Worm (Caenorhabditis elegans) whole organism, L2 larva: ENCODE measurements around the gene smgl-2.

Source experiments
- C34F6.9 ChIP-seq: fragments of 150-350 bp; optimal IDR thresholded peaks from 2 replicates; lab custom pipeline; 2014; ENCODE audit warnings: missing biosample characterization, missing genetic modification characterization
- F13H6.1 ChIP-seq: sonication (generic microtip); optimal IDR thresholded peaks from 2 replicates; lab custom pipeline; 2016; ENCODE audit warnings: missing genetic modification characterization, missing compliant biosample characterization
- R02D3.7 ChIP-seq: fragments of 150-350 bp; optimal IDR thresholded peaks from 2 replicates; lab custom pipeline; 2014; ENCODE audit warnings: missing biosample characterization, missing genetic modification characterization
- Y55F3AM.14 ChIP-seq: fragments of 200-800 bp; sonication (Bioruptor generic); optimal IDR thresholded peaks from 2 replicates; lab custom pipeline; 2018; ENCODE audit warnings: mild to moderate bottlenecking, missing genetic modification characterization, missing compliant biosample characterization
- ZK546.5 ChIP-seq: sonication (generic microtip); optimal IDR thresholded peaks from 2 replicates; lab custom pipeline; 2017; ENCODE audit warnings: missing biosample characterization, missing genetic modification characterization
- alr-1 ChIP-seq: fragments of 150-350 bp; optimal IDR thresholded peaks from 2 replicates; lab custom pipeline; 2014; ENCODE audit warnings: missing biosample characterization, missing genetic modification characterization
- aly-2 ChIP-seq: fragments of 150-350 bp; optimal IDR thresholded peaks from 2 replicates; lab custom pipeline; 2014; ENCODE audit warnings: missing biosample characterization, missing genetic modification characterization
- ama-1 ChIP-seq: fragments of 150-350 bp; optimal IDR thresholded peaks from 2 replicates; lab custom pipeline; 2018; ENCODE audit warnings: inconsistent platforms
- blmp-1 ChIP-seq: sonication (generic microtip); optimal IDR thresholded peaks from 2 replicates; lab custom pipeline; 2017; ENCODE audit warnings: missing genetic modification characterization, mild to moderate bottlenecking, missing compliant biosample characterization, antibody characterized with exemption, moderate library complexity; ENCODE audit not compliant: insufficient read depth
- ceh-82 ChIP-seq: fragments of 150-350 bp; optimal IDR thresholded peaks from 2 replicates; lab custom pipeline; 2014; ENCODE audit warnings: missing biosample characterization, missing genetic modification characterization
- crh-2 ChIP-seq: sonication (generic microtip); optimal IDR thresholded peaks from 2 replicates; lab custom pipeline; 2017; ENCODE audit warnings: missing biosample characterization, missing genetic modification characterization
- elt-3 ChIP-seq: sonication (generic microtip); optimal IDR thresholded peaks from 2 replicates; lab custom pipeline; 2017; ENCODE audit warnings: missing biosample characterization, missing genetic modification characterization
- fos-1 ChIP-seq: fragments of 150-350 bp; optimal IDR thresholded peaks from 2 replicates; lab custom pipeline; 2014; ENCODE audit warnings: missing biosample characterization, missing genetic modification characterization
- gmeb-1 ChIP-seq: fragments of 150-350 bp; optimal IDR thresholded peaks from 2 replicates; lab custom pipeline; 2014; ENCODE audit warnings: missing biosample characterization, missing genetic modification characterization
- lin-11 ChIP-seq: fragments of 150-350 bp; sonication (generic microtip); optimal IDR thresholded peaks from 2 replicates; lab custom pipeline; 2014; ENCODE audit warnings: missing biosample characterization, missing genetic modification characterization, inconsistent platforms, mixed read lengths
- lin-13 ChIP-seq: fragments of 150-350 bp; optimal IDR thresholded peaks from 2 replicates; lab custom pipeline; 2014; ENCODE audit warnings: missing biosample characterization, missing genetic modification reagents, missing genetic modification characterization
- lsy-2 ChIP-seq, 2 experiments: fragments of 150-350 bp in 1 of 2; sonication (generic microtip) in 1 of 2; optimal IDR thresholded peaks; 2 replicates each; lab custom pipeline; 2014 to 2017; ENCODE audit warnings: missing biosample characterization in 2 of 2, missing genetic modification characterization in 2 of 2
- mbf-1 ChIP-seq: sonication (generic microtip); optimal IDR thresholded peaks from 2 replicates; lab custom pipeline; 2017; ENCODE audit warnings: missing biosample characterization, missing genetic modification characterization
- mdl-1 ChIP-seq, 2 experiments: fragments of 150-350 bp in 1 of 2; sonication (generic microtip) in 1 of 2; optimal IDR thresholded peaks; 2 replicates each; lab custom pipeline; 2017; ENCODE audit warnings: missing biosample characterization in 2 of 2, missing genetic modification characterization in 2 of 2
- nhr-10 ChIP-seq: sonication (generic microtip); optimal IDR thresholded peaks from 2 replicates; lab custom pipeline; 2017; ENCODE audit warnings: missing biosample characterization, missing genetic modification characterization
- nhr-12 ChIP-seq: fragments of 150-350 bp; optimal IDR thresholded peaks from 2 replicates; lab custom pipeline; 2014; ENCODE audit warnings: missing biosample characterization, missing genetic modification characterization
- nhr-129 ChIP-seq: fragments of 150-350 bp; optimal IDR thresholded peaks from 2 replicates; lab custom pipeline; 2014; ENCODE audit warnings: missing biosample characterization, missing genetic modification characterization
- nhr-237 ChIP-seq: fragments of 150-350 bp; optimal IDR thresholded peaks from 2 replicates; lab custom pipeline; 2014; ENCODE audit warnings: missing biosample characterization, missing genetic modification characterization
- nhr-25 ChIP-seq: fragments of 150-350 bp; sonication (generic microtip); optimal IDR thresholded peaks from 3 replicates; lab custom pipeline; 2014; ENCODE audit warnings: missing biosample characterization, missing genetic modification characterization
- nhr-6 ChIP-seq: fragments of 150-350 bp; optimal IDR thresholded peaks from 2 replicates; lab custom pipeline; 2014; ENCODE audit warnings: missing biosample characterization, missing genetic modification characterization
- peb-1 ChIP-seq: fragments of 150-350 bp; optimal IDR thresholded peaks from 2 replicates; lab custom pipeline; 2014; ENCODE audit warnings: missing biosample characterization, missing genetic modification characterization
- sem-4 ChIP-seq: fragments of 150-350 bp; optimal IDR thresholded peaks from 2 replicates; lab custom pipeline; 2014; ENCODE audit warnings: missing biosample characterization, missing genetic modification reagents, missing genetic modification characterization
- skn-1 ChIP-seq: sonication (generic microtip); optimal IDR thresholded peaks from 2 replicates; lab custom pipeline; 2017; ENCODE audit warnings: missing biosample characterization, missing genetic modification characterization
- sma-3 ChIP-seq: sonication (generic microtip); optimal IDR thresholded peaks from 2 replicates; lab custom pipeline; 2016; ENCODE audit warnings: missing genetic modification reagents, missing genetic modification characterization, missing compliant biosample characterization
- snpc-4 ChIP-seq: fragments of 150-350 bp; optimal IDR thresholded peaks from 2 replicates; lab custom pipeline; 2014; ENCODE audit warnings: missing biosample characterization, missing genetic modification characterization
- unc-55 ChIP-seq: fragments of 150-350 bp; sonication (generic microtip); optimal IDR thresholded peaks from 3 replicates; lab custom pipeline; 2014; ENCODE audit warnings: missing biosample characterization, missing genetic modification reagents, missing genetic modification characterization
- unc-62 ChIP-seq: fragments of 150-350 bp; optimal IDR thresholded peaks from 2 replicates; lab custom pipeline; 2014; ENCODE audit warnings: missing biosample characterization, missing genetic modification reagents, missing genetic modification characterization
- zag-1 ChIP-seq: fragments of 150-350 bp; optimal IDR thresholded peaks from 2 replicates; lab custom pipeline; 2014; ENCODE audit warnings: missing biosample characterization, missing genetic modification characterization
- ztf-1 ChIP-seq: fragments of 200-800 bp; sonication (Bioruptor generic); conservative IDR thresholded peaks from 2 replicates; pipeline ENCODE4 v1.3.6; 2022; ENCODE audit warnings: missing genetic modification characterization, missing compliant biosample characterization

The smgl-2 gene

ce11 chrIV:3688050-3688449, 37.9 kb upstream of the smgl-2 start:
- TF ChIP-seq C34F6.9 (tag; lab: Kevin White, UChicago) (no peak), lin-13 (GFP tag; lab: Kevin White, UChicago) (no peak), aly-2 (tag; lab: Kevin White, UChicago) (no peak), fos-1 (tag; lab: Kevin White, UChicago) (no peak), nhr-10 (no peak), snpc-4 (tag; lab: Kevin White, UChicago) (no peak), nhr-25 (no peak), skn-1 (tag; lab: Kevin White, UChicago) (no peak), alr-1 (tag; lab: Kevin White, UChicago) (no peak), mbf-1 (tag; lab: Kevin White, UChicago) (no peak), ZK546.5 (tag; lab: Kevin White, UChicago) (no peak), nhr-237 (no peak), unc-62 (no peak), ceh-82 (tag; lab: Kevin White, UChicago) (no peak), ama-1 (lab: Kevin White, UChicago) (no peak)

- TF ChIP-seq zag-1 (tag; lab: Kevin White, UChicago) (no peak), blmp-1 (no peak), C34F6.9 (tag; lab: Kevin White, UChicago) (peak; percentile 73), sma-3 (GFP tag; lab: Kevin White, UChicago) (peak; percentile 54), F13H6.1 (tag; lab: Kevin White, UChicago) (peak; percentile 1), lin-13 (GFP tag; lab: Kevin White, UChicago) (peak; percentile 50), lsy-2 (tag; optimal IDR thresholded peaks at IDR 0.05; lab: Kevin White, UChicago) (peak; percentile 61 to 77), ztf-1 (GFP tag; lab: Robert Waterston, UW) (no peak), ZK546.5 (tag; lab: Kevin White, UChicago) (no peak), lin-11 (tag; lab: Kevin White, UChicago) (peak; percentile 43), ceh-82 (tag; lab: Kevin White, UChicago) (no peak), nhr-129 (tag; lab: Kevin White, UChicago) (peak; percentile 33), crh-2 (peak; percentile 52), sem-4 (tag; lab: Kevin White, UChicago) (no peak), gmeb-1 (tag; lab: Kevin White, UChicago) (peak; percentile 93), Y55F3AM.14 (GFP tag; lab: Kevin White, UChicago) (no peak), unc-55 (peak; percentile 74), elt-3 (tag; lab: Kevin White, UChicago) (no peak), nhr-25 (peak; percentile 14), nhr-6 (tag; lab: Kevin White, UChicago) (no peak)
- TF ChIP-seq, all 48 proteins: peak for 11
These were observed 31.3 kb upstream of the smgl-2 start, which contains the start of the genes taf-6.2 and Y37E11AL.3 for ce11 chrIV:3694638-3695037. TSS of gene taf-6.2 (minus strand) at chrIV:3694733. TSS of gene Y37E11AL.3 (plus strand) at chrIV:3694935.

ce11 chrIV:3698201-3698600, 27.8 kb upstream of the smgl-2 start, which contains the start of gene Y37E11AL.2:
TSS of gene Y37E11AL.2 (plus strand) at chrIV:3698501.
- TF ChIP-seq fos-1 (tag; lab: Kevin White, UChicago) = no peak
- no peak for TF ChIP-seq lin-13 (GFP tag; lab: Kevin White, UChicago)

- no peak for TF ChIP-seq R02D3.7 (tag; lab: Kevin White, UChicago)
- TF ChIP-seq sma-3 (GFP tag; lab: Kevin White, UChicago) = no peak
- no peak for TF ChIP-seq lsy-2 (tag; optimal IDR thresholded peaks at IDR 0.05; lab: Kevin White, UChicago)
- TF ChIP-seq C34F6.9 (tag; lab: Kevin White, UChicago) = no peak
- no peak for TF ChIP-seq nhr-12
- TF ChIP-seq sem-4 (tag; lab: Kevin White, UChicago) = no peak
- TF ChIP-seq blmp-1 = no peak
- no peak for TF ChIP-seq crh-2
- TF ChIP-seq ceh-82 (tag; lab: Kevin White, UChicago) = no peak
- TF ChIP-seq peb-1 (tag; lab: Kevin White, UChicago) = no peak
- no peak for TF ChIP-seq ztf-1 (GFP tag; lab: Robert Waterston, UW)
- no peak for TF ChIP-seq zag-1 (tag; lab: Kevin White, UChicago)
- TF ChIP-seq mdl-1 (tag; optimal IDR thresholded peaks at IDR 0.05; lab: Kevin White, UChicago) = no peak
- no peak for TF ChIP-seq F13H6.1 (tag; lab: Kevin White, UChicago)
- no peak for TF ChIP-seq unc-62
These were observed 25.4 kb upstream of the smgl-2 start, which contains the start of gene Y37E11AL.9 for ce11 chrIV:3700554-3700953. TSS of gene Y37E11AL.9 (minus strand) at chrIV:3700654.
